Fruit fly (Drosophila melanogaster) Kc167 (cell line): Measurements from ENCODE around the gene CG7884.

Experiments used
- Myc ChIP-seq: fragments of >200 bp; optimal IDR thresholded peaks from 2 replicates; lab custom pipeline; 2017; ENCODE audit warnings: missing external identifiers
- Sin3A ChIP-seq: fragments of >200 bp; optimal IDR thresholded peaks from 2 replicates; lab custom pipeline; 2018; ENCODE audit warnings: missing external identifiers
- psq ChIP-seq: fragments of >200 bp; optimal IDR thresholded peaks from 2 replicates; lab custom pipeline; 2017; ENCODE audit warnings: missing external identifiers

- TF ChIP-seq psq (lab: Kevin White, UChicago) (no peak), Myc (lab: Kevin White, UChicago) (no peak), Sin3A (lab: Kevin White, UChicago) (no peak)
Measured at dm6 chrX:19280685-19281084, 60.3 kb downstream of the CG7884 start.
